Fruit fly (Drosophila melanogaster) whole organism, embryonic: ENCODE measurements around the gene CG8861.

Experiments
- Bteb2 ChIP-seq: fragments of 200-800 bp; sonication (Bioruptor generic); optimal IDR thresholded peaks from 2 replicates; lab custom pipeline; 2016; ENCODE audit warnings: missing biosample characterization, missing genetic modification characterization
- CG10431 ChIP-seq: fragments of 200-800 bp; sonication (Bioruptor generic); optimal IDR thresholded peaks from 3 replicates; lab custom pipeline; 2018; ENCODE audit warnings: missing biosample characterization, mild to moderate bottlenecking, missing genetic modification characterization
- CG12104 ChIP-seq: fragments of 200-800 bp; sonication (Bioruptor generic); optimal IDR thresholded peaks from 3 replicates; lab custom pipeline; 2016; ENCODE audit warnings: missing biosample characterization, missing genetic modification characterization
- CG12155 ChIP-seq: fragments of 200-800 bp; sonication (Bioruptor generic); optimal IDR thresholded peaks from 3 replicates; lab custom pipeline; 2016; ENCODE audit warnings: missing biosample characterization, missing genetic modification characterization
- CG17361 ChIP-seq: fragments of 200-800 bp; sonication (Bioruptor generic); IDR thresholded peaks from 3 replicates; pipeline ENCODE4 v1.3.6; 2022; ENCODE audit warnings: missing biosample characterization, missing genetic modification characterization
- CG17802 ChIP-seq: fragments of 200-800 bp; sonication (Bioruptor generic); optimal IDR thresholded peaks from 2 replicates; lab custom pipeline; 2018; ENCODE audit warnings: missing biosample characterization, mild to moderate bottlenecking, missing genetic modification characterization, moderate library complexity
- CG1832 ChIP-seq: fragments of 200-800 bp; sonication (Bioruptor generic); optimal IDR thresholded peaks from 2 replicates; lab custom pipeline; 2017; ENCODE audit warnings: missing biosample characterization, mild to moderate bottlenecking, missing genetic modification characterization, inconsistent platforms
- CG2199 ChIP-seq: fragments of 200-800 bp; sonication (Bioruptor generic); IDR thresholded peaks from 3 replicates; pipeline ENCODE4 v1.3.6; 2022; ENCODE audit warnings: missing biosample characterization, missing genetic modification characterization
- CG30020 ChIP-seq: fragments of 200-800 bp; optimal IDR thresholded peaks from 2 replicates; lab custom pipeline; 2019; ENCODE audit warnings: missing biosample characterization, mild to moderate bottlenecking, missing genetic modification characterization, moderate library complexity
- CG33213 ChIP-seq: fragments of 200-800 bp; sonication (Bioruptor generic); optimal IDR thresholded peaks from 3 replicates; lab custom pipeline; 2016; ENCODE audit warnings: missing biosample characterization, missing genetic modification characterization
- CG3847 ChIP-seq: fragments of 200-800 bp; sonication (Bioruptor generic); IDR thresholded peaks from 2 replicates; pipeline ENCODE4 v1.3.6; 2022; ENCODE audit warnings: missing biosample characterization, missing genetic modification characterization
- CG42726 ChIP-seq: fragments of 200-800 bp; sonication (Bioruptor generic); IDR thresholded peaks from 2 replicates; pipeline ENCODE4 v1.3.6; 2022; ENCODE audit warnings: missing biosample characterization, missing genetic modification characterization; ENCODE audit not compliant: partially characterized antibody
- CG4424 ChIP-seq: fragments of 200-800 bp; sonication (Bioruptor generic); optimal IDR thresholded peaks from 3 replicates; lab custom pipeline; 2016; ENCODE audit warnings: missing biosample characterization, missing genetic modification characterization
- CG4707 ChIP-seq: fragments of 200-800 bp; sonication (Bioruptor generic); optimal IDR thresholded peaks from 2 replicates; lab custom pipeline; 2018; ENCODE audit warnings: missing biosample characterization, mild to moderate bottlenecking, missing genetic modification characterization, moderate library complexity
- CG5953 ChIP-seq: fragments of 200-800 bp; sonication (Bioruptor generic); IDR thresholded peaks from 2 replicates; pipeline ENCODE4 v1.3.6; 2022; ENCODE audit warnings: missing biosample characterization, missing genetic modification characterization
- CG8924 ChIP-seq: fragments of 200-800 bp; optimal IDR thresholded peaks from 3 replicates; lab custom pipeline; 2019; ENCODE audit warnings: missing biosample characterization, mild to moderate bottlenecking, missing genetic modification characterization, moderate library complexity
- CHES-1-like ChIP-seq: fragments of 200-800 bp; sonication (Bioruptor generic); optimal IDR thresholded peaks from 2 replicates; lab custom pipeline; 2016; ENCODE audit warnings: missing biosample characterization, missing genetic modification characterization
- CTCF ChIP-seq: fragments of 200-800 bp; sonication (Bioruptor generic); optimal IDR thresholded peaks from 2 replicates; lab custom pipeline; 2017; ENCODE audit warnings: missing biosample characterization, mild to moderate bottlenecking, missing genetic modification characterization, moderate library complexity
- CoRest ChIP-seq: fragments of 200-800 bp; sonication (Bioruptor generic); optimal IDR thresholded peaks from 3 replicates; lab custom pipeline; 2018; ENCODE audit warnings: missing biosample characterization, mild to moderate bottlenecking, missing genetic modification characterization, moderate library complexity
- CrebB ChIP-seq: fragments of 200-800 bp; sonication (Bioruptor generic); optimal IDR thresholded peaks from 3 replicates; lab custom pipeline; 2018; ENCODE audit warnings: missing biosample characterization, mild to moderate bottlenecking, missing genetic modification characterization
- GATAe ChIP-seq: fragments of 200-800 bp; sonication (Bioruptor generic); conservative IDR thresholded peaks from 2 replicates; pipeline ENCODE4 v1.3.6; 2022; ENCODE audit warnings: missing biosample characterization, missing genetic modification characterization
- Hey ChIP-seq: fragments of 200-800 bp; sonication (Bioruptor generic); optimal IDR thresholded peaks from 3 replicates; lab custom pipeline; 2018; ENCODE audit warnings: missing biosample characterization, mild to moderate bottlenecking, missing genetic modification characterization
- Hmx ChIP-seq: fragments of 200-800 bp; sonication (Bioruptor generic); optimal IDR thresholded peaks from 2 replicates; lab custom pipeline; 2016; ENCODE audit warnings: missing biosample characterization, missing genetic modification characterization
- Max ChIP-seq: fragments of 200-800 bp; sonication (Bioruptor generic); optimal IDR thresholded peaks from 2 replicates; lab custom pipeline; 2016; ENCODE audit warnings: missing biosample characterization, mild to moderate bottlenecking, missing genetic modification characterization
- Myb ChIP-seq: fragments of 200-800 bp; sonication (Bioruptor generic); optimal IDR thresholded peaks from 2 replicates; lab custom pipeline; 2016; ENCODE audit warnings: missing biosample characterization, missing genetic modification characterization
- NK7.1 ChIP-seq: fragments of 200-800 bp; sonication (Bioruptor generic); optimal IDR thresholded peaks from 3 replicates; lab custom pipeline; 2016; ENCODE audit warnings: missing biosample characterization, missing genetic modification characterization
- Nf-YA ChIP-seq: fragments of 200-800 bp; sonication (Bioruptor generic); IDR thresholded peaks from 2 replicates; pipeline ENCODE4 v1.3.6; 2022; ENCODE audit warnings: missing biosample characterization, missing genetic modification characterization
- Nf-YB ChIP-seq: fragments of 200-800 bp; sonication (Bioruptor generic); optimal IDR thresholded peaks from 3 replicates; lab custom pipeline; 2019; ENCODE audit warnings: missing biosample characterization, mild to moderate bottlenecking, missing genetic modification characterization, moderate library complexity
- Sox102F ChIP-seq: fragments of 200-800 bp; sonication (Bioruptor generic); optimal IDR thresholded peaks from 2 replicates; lab custom pipeline; 2018; ENCODE audit warnings: missing biosample characterization, mild to moderate bottlenecking, missing genetic modification characterization, moderate library complexity
- Vsx1 ChIP-seq: fragments of 200-800 bp; sonication (Bioruptor generic); optimal IDR thresholded peaks from 2 replicates; lab custom pipeline; 2017; ENCODE audit warnings: missing biosample characterization, mild to moderate bottlenecking, missing genetic modification characterization, missing genetic modification reagents
- bcd ChIP-seq: fragments of 200-800 bp; sonication (Bioruptor generic); optimal IDR thresholded peaks from 2 replicates; lab custom pipeline; 2017; ENCODE audit warnings: missing biosample characterization, mild to moderate bottlenecking, missing genetic modification characterization
- bowl ChIP-seq: fragments of 200-800 bp; sonication (Bioruptor generic); IDR thresholded peaks from 2 replicates; pipeline ENCODE4 v1.3.6; 2022; ENCODE audit warnings: missing biosample characterization, missing genetic modification characterization
- cad ChIP-seq: fragments of >200 bp; optimal IDR thresholded peaks from 2 replicates; lab custom pipeline; 2017; ENCODE audit warnings: missing biosample characterization, missing genetic modification characterization
- cato ChIP-seq: fragments of 200-800 bp; sonication (Bioruptor generic); optimal IDR thresholded peaks from 2 replicates; lab custom pipeline; 2016; ENCODE audit warnings: missing biosample characterization, missing genetic modification characterization, borderline replicate concordance
- en ChIP-seq: fragments of 200-800 bp; sonication (Bioruptor generic); optimal IDR thresholded peaks from 2 replicates; lab custom pipeline; 2016; ENCODE audit warnings: missing biosample characterization, missing genetic modification characterization
- esg ChIP-seq: fragments of 200-800 bp; sonication (Bioruptor generic); conservative IDR thresholded peaks from 2 replicates; pipeline ENCODE4 v1.3.6; 2022; ENCODE audit warnings: missing biosample characterization, missing genetic modification characterization
- gro ChIP-seq: fragments of 200-800 bp; sonication (Bioruptor generic); optimal IDR thresholded peaks from 2 replicates; lab custom pipeline; 2016; ENCODE audit warnings: missing biosample characterization, missing genetic modification characterization
- gsb-n ChIP-seq: fragments of 200-800 bp; sonication (Bioruptor generic); optimal IDR thresholded peaks from 3 replicates; lab custom pipeline; 2018; ENCODE audit warnings: missing biosample characterization, mild to moderate bottlenecking, missing genetic modification characterization
- jing ChIP-seq: fragments of 200-800 bp; sonication (Bioruptor generic); optimal IDR thresholded peaks from 2 replicates; lab custom pipeline; 2018; ENCODE audit warnings: missing biosample characterization, mild to moderate bottlenecking, missing genetic modification characterization
- lbe ChIP-seq: fragments of 200-800 bp; sonication (Bioruptor generic); optimal IDR thresholded peaks from 2 replicates; lab custom pipeline; 2016; ENCODE audit warnings: missing biosample characterization, mild to moderate bottlenecking, missing genetic modification characterization
- nerfin-2 ChIP-seq: fragments of 200-800 bp; sonication (Bioruptor generic); IDR thresholded peaks from 2 replicates; pipeline ENCODE4 v1.3.6; 2022; ENCODE audit warnings: missing biosample characterization, missing genetic modification characterization; ENCODE audit not compliant: partially characterized antibody
- prd ChIP-seq, 3 experiments: fragments of >200 bp in 2 of 3; fragments of 200-800 bp in 1 of 3; sonication (Bioruptor generic) in 1 of 3; optimal IDR thresholded peaks in 2 of 3; IDR thresholded peaks in 1 of 3; 2 replicates in 2 of 3; 3 replicates in 1 of 3; pipeline versions ENCODE4 v1.3.6 to Lab custom; 2017 to 2022; ENCODE audit warnings: missing biosample characterization in 1 of 3, missing genetic modification characterization in 1 of 3
- sens ChIP-seq: fragments of 200-800 bp; sonication (Bioruptor generic); peaks from one replicate; lab custom pipeline; 2016; ENCODE audit warnings: missing biosample characterization, missing genetic modification characterization
- sna ChIP-seq: fragments of 200-800 bp; sonication (Bioruptor generic); IDR thresholded peaks from 2 replicates; pipeline ENCODE4 v1.3.6; 2022; ENCODE audit warnings: missing biosample characterization, missing genetic modification characterization; ENCODE audit not compliant: partially characterized antibody
- sob ChIP-seq: fragments of 200-800 bp; sonication (Bioruptor generic); IDR thresholded peaks from 2 replicates; pipeline ENCODE4 v1.3.6; 2022; ENCODE audit warnings: missing biosample characterization, missing genetic modification characterization
- sr ChIP-seq: fragments of 200-800 bp; sonication (Bioruptor generic); IDR thresholded peaks from 3 replicates; pipeline ENCODE4 v1.3.6; 2022; ENCODE audit warnings: missing biosample characterization, missing genetic modification characterization
- sug ChIP-seq: fragments of 200-800 bp; optimal IDR thresholded peaks from 2 replicates; lab custom pipeline; 2019; ENCODE audit warnings: missing biosample characterization, mild to moderate bottlenecking, missing genetic modification characterization, moderate library complexity
- toy ChIP-seq: fragments of 200-800 bp; sonication (Bioruptor generic); IDR thresholded peaks from 2 replicates; pipeline ENCODE4 v1.3.6; 2022; ENCODE audit warnings: missing biosample characterization, missing genetic modification characterization
- zen2 ChIP-seq: fragments of 200-800 bp; sonication (Bioruptor generic); IDR thresholded peaks from 3 replicates; pipeline ENCODE4 v1.3.6; 2022; ENCODE audit warnings: missing biosample characterization, missing genetic modification characterization; ENCODE audit not compliant: partially characterized antibody
- zf30C ChIP-seq: fragments of 200-800 bp; sonication (Bioruptor generic); optimal IDR thresholded peaks from 3 replicates; lab custom pipeline; 2018; ENCODE audit warnings: missing biosample characterization, mild to moderate bottlenecking, missing genetic modification characterization

Gene CG8861

dm6 chr3R:9330231-9330630 lies 1.9 kb upstream of the CG8861 start, which contains the start of gene CG12951:
TSS of gene CG12951 (minus strand) at chr3R:9330331.
- TF ChIP-seq bowl (GFP tag; lab: Robert Waterston, UW) (no peak), Bteb2 (GFP tag; lab: Kevin White, UChicago) (no peak), CG5953 (GFP tag; lab: Robert Waterston, UW) (0 out of 2 replicates have a peak, but pooled peaks have one; percentile 10), CG4424 (GFP tag; lab: Kevin White, UChicago) (no peak), sug (tag; lab: Kevin White, UChicago) (peak; percentile 52)

dm6 chr3R:9328812-9329211 lies 501 bp upstream of the CG8861 start:
- TF ChIP-seq bcd (GFP tag; lab: Kevin White, UChicago) (no peak), CTCF (GFP tag; lab: Kevin White, UChicago) (peak; percentile 77), CHES-1-like (GFP tag; lab: Kevin White, UChicago) (no peak), sens (peak; percentile 21), NK7.1 (GFP tag; lab: Kevin White, UChicago) (no peak), CG17802 (no peak), toy (no peak), jing (GFP tag; lab: Kevin White, UChicago) (no peak), sna (GFP tag; lab: Robert Waterston, UW) (no peak), CG10431 (GFP tag; lab: Kevin White, UChicago) (no peak), Hmx (GFP tag; lab: Kevin White, UChicago) (no peak), sr (GFP tag; lab: Robert Waterston, UW) (no peak), gsb-n (tag; lab: Kevin White, UChicago) (peak; percentile 67), GATAe (GFP tag; lab: Robert Waterston, UW) (peak; percentile 38), CG12155 (GFP tag; lab: Kevin White, UChicago) (no peak), CG1832 (GFP tag; lab: Kevin White, UChicago) (no peak), CG3847 (GFP tag; lab: Robert Waterston, UW) (no peak), CG33213 (GFP tag; lab: Kevin White, UChicago) (peak; percentile 16), CG4707 (GFP tag; lab: Kevin White, UChicago) (no peak), CG2199 (GFP tag; lab: Robert Waterston, UW) (no peak), esg (GFP tag; lab: Robert Waterston, UW) (no peak), cad (GFP tag; lab: Kevin White, UChicago) (peak; percentile 92), CG17361 (GFP tag; lab: Robert Waterston, UW) (no peak), CoRest (tag; lab: Kevin White, UChicago) (peak; percentile 34), prd (optimal IDR thresholded peaks at IDR 0.05; lab: Kevin White, UChicago) (no peak), prd (GFP tag; IDR thresholded peaks at IDR 0.05; lab: Robert Waterston, UW) (peak; percentile 65; the same call in 2 of the 3 replicates), CG8924 (no peak), Sox102F (GFP tag; lab: Kevin White, UChicago) (no peak), gro (GFP tag; lab: Kevin White, UChicago) (no peak), en (GFP tag; lab: Kevin White, UChicago) (no peak), lbe (GFP tag; lab: Kevin White, UChicago) (no peak), zf30C (no peak), CG42726 (peak; percentile 78; the same call in 1 of the 2 replicates), cato (no peak), Max (GFP tag; lab: Kevin White, UChicago) (no peak), Hey (tag; lab: Kevin White, UChicago) (no peak), zen2 (no peak), nerfin-2 (no peak; the same call in 1 of the 2 replicates), Nf-YB (GFP tag; lab: Kevin White, UChicago) (no peak), Vsx1 (GFP tag; lab: Kevin White, UChicago) (no peak), Myb (GFP tag; lab: Kevin White, UChicago) (peak; percentile 47), CrebB (tag; lab: Kevin White, UChicago) (no peak), CG30020 (tag; lab: Kevin White, UChicago) (no peak), CG12104 (GFP tag; lab: Kevin White, UChicago) (no peak), sob (GFP tag; lab: Robert Waterston, UW) (no peak), Nf-YA (GFP tag; lab: Robert Waterston, UW) (no peak)
